Fruit fly (Drosophila melanogaster) whole organism, embryonic: ENCODE results near the gene Acp29AB.

ENCODE experiments used
- Atf6 ChIP-seq: fragments of 200-800 bp; sonication (Bioruptor generic); IDR thresholded peaks from 2 replicates; pipeline ENCODE4 v1.3.6; 2022; ENCODE audit warnings: missing biosample characterization, missing genetic modification characterization
- B-H1 ChIP-seq: fragments of 200-800 bp; sonication (Bioruptor generic); IDR thresholded peaks from 3 replicates; pipeline ENCODE4 v1.3.6; 2022; ENCODE audit warnings: missing biosample characterization, missing genetic modification characterization
- CG10321 ChIP-seq: fragments of 200-800 bp; sonication (Bioruptor generic); IDR thresholded peaks from 2 replicates; pipeline ENCODE4 v1.3.6; 2022; ENCODE audit warnings: missing biosample characterization, missing genetic modification characterization
- CG11456 ChIP-seq: fragments of 200-800 bp; sonication (Bioruptor generic); IDR thresholded peaks from 3 replicates; pipeline ENCODE4 v1.3.6; 2022; ENCODE audit warnings: missing biosample characterization, missing genetic modification characterization
- CG11696 ChIP-seq: fragments of 200-800 bp; sonication (Bioruptor generic); IDR thresholded peaks from 2 replicates; pipeline ENCODE4 v1.3.6; 2022; ENCODE audit warnings: missing biosample characterization, missing genetic modification characterization
- CG12071 ChIP-seq: fragments of 200-800 bp; sonication (Bioruptor generic); optimal IDR thresholded peaks from 3 replicates; lab custom pipeline; 2018; ENCODE audit warnings: missing biosample characterization, mild to moderate bottlenecking, missing genetic modification characterization
- CG14050 ChIP-seq: fragments of 200-800 bp; sonication (Bioruptor generic); IDR thresholded peaks from 3 replicates; pipeline ENCODE4 v1.3.6; 2022; ENCODE audit warnings: missing biosample characterization, missing genetic modification characterization
- CG17359 ChIP-seq: fragments of 200-800 bp; sonication (Bioruptor generic); optimal IDR thresholded peaks from 3 replicates; lab custom pipeline; 2018; ENCODE audit warnings: missing biosample characterization, mild to moderate bottlenecking, missing genetic modification characterization, moderate library complexity
- CG17361 ChIP-seq: fragments of 200-800 bp; sonication (Bioruptor generic); IDR thresholded peaks from 3 replicates; pipeline ENCODE4 v1.3.6; 2022; ENCODE audit warnings: missing biosample characterization, missing genetic modification characterization
- CG3163 ChIP-seq: fragments of 200-800 bp; sonication (Bioruptor generic); optimal IDR thresholded peaks from 3 replicates; lab custom pipeline; 2016; ENCODE audit warnings: missing biosample characterization, missing genetic modification characterization
- CG33213 ChIP-seq: fragments of 200-800 bp; sonication (Bioruptor generic); optimal IDR thresholded peaks from 3 replicates; lab custom pipeline; 2016; ENCODE audit warnings: missing biosample characterization, missing genetic modification characterization
- CG3407 ChIP-seq: fragments of 200-800 bp; sonication (Bioruptor generic); optimal IDR thresholded peaks from 2 replicates; lab custom pipeline; 2018; ENCODE audit warnings: missing biosample characterization, mild to moderate bottlenecking, missing genetic modification characterization
- CG7745 ChIP-seq: fragments of 200-800 bp; sonication (Bioruptor generic); optimal IDR thresholded peaks from 2 replicates; lab custom pipeline; 2018; ENCODE audit warnings: missing biosample characterization, mild to moderate bottlenecking, missing genetic modification characterization, moderate library complexity
- CG8089 ChIP-seq: fragments of 200-800 bp; sonication (Bioruptor generic); optimal IDR thresholded peaks from 3 replicates; lab custom pipeline; 2016; ENCODE audit warnings: missing biosample characterization, missing genetic modification characterization
- CG8281 ChIP-seq: fragments of 200-800 bp; sonication (Bioruptor generic); optimal IDR thresholded peaks from 2 replicates; lab custom pipeline; 2018; ENCODE audit warnings: missing biosample characterization, mild to moderate bottlenecking, missing genetic modification characterization, moderate library complexity
- CG9437 ChIP-seq: fragments of 200-800 bp; sonication (Bioruptor generic); optimal IDR thresholded peaks from 2 replicates; lab custom pipeline; 2018; ENCODE audit warnings: missing biosample characterization, mild to moderate bottlenecking, missing genetic modification characterization
- CG9727 ChIP-seq: fragments of 200-800 bp; sonication (Bioruptor generic); optimal IDR thresholded peaks from 3 replicates; lab custom pipeline; 2017; ENCODE audit warnings: missing biosample characterization, mild to moderate bottlenecking, missing genetic modification characterization
- CG9932 ChIP-seq: fragments of 200-800 bp; sonication (Bioruptor generic); IDR thresholded peaks from 2 replicates; pipeline ENCODE4 v1.3.6; 2022; ENCODE audit warnings: missing biosample characterization, missing genetic modification characterization
- CoRest ChIP-seq: fragments of 200-800 bp; sonication (Bioruptor generic); optimal IDR thresholded peaks from 3 replicates; lab custom pipeline; 2018; ENCODE audit warnings: missing biosample characterization, mild to moderate bottlenecking, missing genetic modification characterization, moderate library complexity
- Deaf1 ChIP-seq: fragments of 200-800 bp; optimal IDR thresholded peaks from 3 replicates; lab custom pipeline; 2019; ENCODE audit warnings: missing biosample characterization, mild to moderate bottlenecking, missing genetic modification characterization, moderate library complexity
- Fer1 ChIP-seq: fragments of 200-800 bp; sonication (Bioruptor generic); optimal IDR thresholded peaks from 2 replicates; lab custom pipeline; 2017; ENCODE audit warnings: missing biosample characterization, mild to moderate bottlenecking, missing genetic modification characterization
- Gug ChIP-seq: fragments of 200-800 bp; sonication (Bioruptor generic); IDR thresholded peaks from 4 replicates; pipeline ENCODE4 v1.3.6; 2022; ENCODE audit warnings: missing biosample characterization, missing genetic modification characterization
- HLH3B ChIP-seq: fragments of 200-800 bp; sonication (Bioruptor generic); IDR thresholded peaks from 2 replicates; pipeline ENCODE4 v1.3.6; 2022; ENCODE audit warnings: missing biosample characterization, missing genetic modification characterization
- HLH54F ChIP-seq: fragments of 200-800 bp; sonication (Bioruptor generic); optimal IDR thresholded peaks from 3 replicates; lab custom pipeline; 2016; ENCODE audit warnings: missing biosample characterization, missing genetic modification characterization
- HLHmδ ChIP-seq: fragments of 200-800 bp; sonication (Bioruptor generic); optimal IDR thresholded peaks from 2 replicates; lab custom pipeline; 2018; ENCODE audit warnings: missing biosample characterization, mild to moderate bottlenecking, missing genetic modification characterization, moderate library complexity
- Hr3 ChIP-seq: fragments of 200-800 bp; sonication (Bioruptor generic); optimal IDR thresholded peaks from 3 replicates; lab custom pipeline; 2016; ENCODE audit warnings: missing biosample characterization, missing genetic modification characterization
- Lhr ChIP-seq: fragments of 200-800 bp; sonication (Bioruptor generic); optimal IDR thresholded peaks from 3 replicates; lab custom pipeline; 2017; ENCODE audit warnings: mild to moderate bottlenecking, missing biosample characterization, missing genetic modification reagents, missing genetic modification characterization
- Med ChIP-seq: fragments of 200-800 bp; sonication (Bioruptor generic); peaks from one replicate; lab custom pipeline; 2016; ENCODE audit warnings: missing biosample characterization, missing genetic modification characterization, mild to moderate bottlenecking, inconsistent platforms, moderate library complexity
- Myb ChIP-seq: fragments of 200-800 bp; sonication (Bioruptor generic); optimal IDR thresholded peaks from 2 replicates; lab custom pipeline; 2016; ENCODE audit warnings: missing biosample characterization, missing genetic modification characterization
- PHDP ChIP-seq: fragments of 200-800 bp; sonication (Bioruptor generic); optimal IDR thresholded peaks from 3 replicates; lab custom pipeline; 2018; ENCODE audit warnings: missing biosample characterization, mild to moderate bottlenecking, missing genetic modification characterization, moderate library complexity
- Tbp ChIP-seq: fragments of >200 bp; optimal IDR thresholded peaks from 2 replicates; lab custom pipeline; 2018; ENCODE audit warnings: missing biosample characterization, missing genetic modification characterization
- ato ChIP-seq: fragments of 200-800 bp; sonication (Bioruptor generic); IDR thresholded peaks from 2 replicates; pipeline ENCODE4 v1.3.6; 2022; ENCODE audit warnings: missing biosample characterization, missing genetic modification characterization; ENCODE audit not compliant: partially characterized antibody
- br ChIP-seq: fragments of >200 bp; optimal IDR thresholded peaks from 2 replicates; lab custom pipeline; 2017
- bsh ChIP-seq, 2 experiments: fragments of 200-800 bp; sonication (Bioruptor generic); optimal IDR thresholded peaks; 2 replicates each; lab custom pipeline; 2017 to 2018; ENCODE audit warnings: mild to moderate bottlenecking in 2 of 2, missing biosample characterization in 2 of 2, missing genetic modification characterization in 2 of 2, moderate library complexity in 1 of 2
- crc ChIP-seq: fragments of 200-800 bp; sonication (Bioruptor generic); optimal IDR thresholded peaks from 2 replicates; lab custom pipeline; 2016; ENCODE audit warnings: missing biosample characterization, missing genetic modification characterization
- crol ChIP-seq: fragments of 200-800 bp; sonication (Bioruptor generic); IDR thresholded peaks from 2 replicates; pipeline ENCODE4 v1.3.6; 2022; ENCODE audit warnings: missing biosample characterization, missing genetic modification characterization
- ftz-f1 ChIP-seq: fragments of 200-800 bp; sonication (Bioruptor generic); optimal IDR thresholded peaks from 2 replicates; lab custom pipeline; 2016; ENCODE audit warnings: missing biosample characterization, missing genetic modification characterization
- gro ChIP-seq: fragments of 200-800 bp; sonication (Bioruptor generic); optimal IDR thresholded peaks from 2 replicates; lab custom pipeline; 2016; ENCODE audit warnings: missing biosample characterization, missing genetic modification characterization
- ham ChIP-seq: fragments of 200-800 bp; sonication (Bioruptor generic); IDR thresholded peaks from 2 replicates; pipeline ENCODE4 v1.3.6; 2022; ENCODE audit warnings: missing biosample characterization, missing genetic modification characterization
- mirr ChIP-seq: fragments of 200-800 bp; sonication (Bioruptor generic); optimal IDR thresholded peaks from 3 replicates; lab custom pipeline; 2018; ENCODE audit warnings: missing biosample characterization, mild to moderate bottlenecking, missing genetic modification characterization
- nau ChIP-seq: fragments of 200-800 bp; sonication (Bioruptor generic); optimal IDR thresholded peaks from 3 replicates; lab custom pipeline; 2017; ENCODE audit warnings: missing biosample characterization, mild to moderate bottlenecking, missing genetic modification characterization, missing genetic modification reagents
- p53 ChIP-seq: fragments of 200-800 bp; sonication (Bioruptor generic); optimal IDR thresholded peaks from 2 replicates; lab custom pipeline; 2016; ENCODE audit warnings: missing biosample characterization, missing genetic modification characterization
- peb ChIP-seq: fragments of 200-800 bp; sonication (Bioruptor generic); IDR thresholded peaks from 2 replicates; pipeline ENCODE4 v1.3.6; 2022; ENCODE audit warnings: missing biosample characterization, missing genetic modification characterization
- ranshi ChIP-seq: fragments of 200-800 bp; sonication (Bioruptor generic); IDR thresholded peaks from 2 replicates; pipeline ENCODE4 v1.3.6; 2022; ENCODE audit warnings: missing biosample characterization, missing genetic modification characterization
- row ChIP-seq: fragments of 200-800 bp; sonication (Bioruptor generic); IDR thresholded peaks from 3 replicates; pipeline ENCODE4 v1.3.6; 2022; ENCODE audit warnings: missing biosample characterization, missing genetic modification characterization
- seq ChIP-seq: fragments of 200-800 bp; sonication (Bioruptor generic); IDR thresholded peaks from 2 replicates; pipeline ENCODE4 v1.3.6; 2022; ENCODE audit warnings: missing biosample characterization, missing genetic modification characterization
- sisA ChIP-seq: fragments of 200-800 bp; sonication (Bioruptor generic); IDR thresholded peaks from 2 replicates; pipeline ENCODE4 v1.3.6; 2022; ENCODE audit warnings: missing biosample characterization, missing genetic modification characterization
- stc ChIP-seq: fragments of 200-800 bp; sonication (Bioruptor generic); IDR thresholded peaks from 2 replicates; pipeline ENCODE4 v1.3.6; 2022; ENCODE audit warnings: missing biosample characterization, missing genetic modification characterization
- tgo ChIP-seq: fragments of 200-800 bp; sonication (Bioruptor generic); IDR thresholded peaks from 3 replicates; pipeline ENCODE4 v1.3.6; 2022; ENCODE audit warnings: missing biosample characterization, missing genetic modification characterization
- tin ChIP-seq: fragments of 200-800 bp; sonication (Bioruptor generic); optimal IDR thresholded peaks from 3 replicates; lab custom pipeline; 2016; ENCODE audit warnings: missing biosample characterization, missing genetic modification characterization
- unc-4 ChIP-seq: fragments of 200-800 bp; sonication (Bioruptor generic); IDR thresholded peaks from 2 replicates; pipeline ENCODE4 v1.3.6; 2022; ENCODE audit warnings: missing biosample characterization, missing genetic modification characterization; ENCODE audit not compliant: partially characterized antibody

Acp29AB gene

DNA sequence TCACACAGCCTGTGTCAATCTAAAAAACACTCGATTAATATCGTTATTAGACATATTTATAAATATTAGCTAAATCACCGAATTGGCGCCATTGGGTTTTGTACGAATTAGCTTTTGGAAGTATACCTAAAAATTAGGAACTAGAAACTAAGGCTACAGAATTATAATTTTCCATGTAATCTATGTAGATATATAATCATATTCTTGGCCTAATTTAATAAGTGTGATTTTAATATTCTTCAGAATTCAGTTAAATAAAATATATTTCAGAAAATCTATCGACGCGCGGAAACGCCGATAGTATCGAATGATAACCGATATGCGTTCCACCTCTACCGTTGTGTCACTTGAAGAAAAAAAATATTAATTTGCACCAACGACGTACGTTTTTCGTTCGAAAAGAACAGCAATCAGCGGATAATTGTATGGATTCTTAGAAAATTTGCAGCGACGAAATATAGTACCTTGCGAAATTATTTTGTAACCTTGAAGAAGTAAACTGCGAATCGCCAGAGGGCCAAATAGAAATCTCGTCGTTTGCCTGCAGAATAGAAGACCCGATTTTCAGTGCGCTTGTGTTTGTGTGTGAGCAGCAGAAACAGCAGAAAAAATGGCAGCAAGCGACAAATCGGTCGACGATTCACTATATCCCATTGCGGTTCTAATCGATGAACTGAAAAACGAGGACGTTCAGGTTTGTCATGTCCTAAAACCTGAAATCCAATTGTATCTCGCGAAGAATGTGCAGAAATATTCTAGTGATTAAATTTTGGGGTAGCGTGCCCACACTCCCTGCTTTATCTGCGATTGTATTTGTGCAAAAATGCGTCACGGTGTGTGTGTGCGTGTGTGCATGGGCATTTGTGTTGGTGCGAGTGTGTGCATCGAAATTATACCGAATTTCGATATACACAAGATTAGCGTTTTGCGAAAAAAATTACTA is 27.1 kb downstream of the Acp29AB start, which contains the start of gene Pp2A-29B (continued):
- TF ChIP-seq CG10321 (GFP tag; lab: Robert Waterston, UW), result no peak
- no peak for TF ChIP-seq CG11696 (GFP tag; lab: Robert Waterston, UW)
- TF ChIP-seq Gug, result peak; percentile 8; the same call in 1 of the 4 replicates
- TF ChIP-seq CG7745 (tag; lab: Kevin White, UChicago), result no peak
- TF ChIP-seq peb (GFP tag; lab: Robert Waterston, UW), result no peak
- no peak for TF ChIP-seq B-H1 (GFP tag; lab: Robert Waterston, UW)
- TF ChIP-seq ham (GFP tag; lab: Robert Waterston, UW), result no peak
- TF ChIP-seq PHDP, result no peak
- no peak for TF ChIP-seq crol (GFP tag; lab: Robert Waterston, UW)
- TF ChIP-seq stc (GFP tag; lab: Robert Waterston, UW), result no peak
- TF ChIP-seq CG9437 (GFP tag; lab: Kevin White, UChicago), result peak; percentile 35
- no peak for TF ChIP-seq p53
- TF ChIP-seq gro (GFP tag; lab: Kevin White, UChicago), result no peak
- no peak for TF ChIP-seq ranshi (GFP tag; lab: Robert Waterston, UW)
- peak; percentile 66 for TF ChIP-seq CoRest
- TF ChIP-seq CG11456, result no peak
- TF ChIP-seq Deaf1 (tag; lab: Kevin White, UChicago), result peak; percentile 7
- no peak for TF ChIP-seq mirr (GFP tag; lab: Kevin White, UChicago)
- no peak for TF ChIP-seq HLH54F (GFP tag; lab: Kevin White, UChicago)
- peak; percentile 85 for TF ChIP-seq row (GFP tag; lab: Robert Waterston, UW)
- no peak for TF ChIP-seq nau (GFP tag; lab: Kevin White, UChicago)
- TF ChIP-seq ato (GFP tag; lab: Robert Waterston, UW), result peak; percentile 95
- peak; percentile 67; the same call in 2 of the 3 replicates for TF ChIP-seq CG17361 (GFP tag; lab: Robert Waterston, UW)
- TF ChIP-seq Med (GFP tag; lab: Kevin White, UChicago), result peak; percentile 57
- no peak for TF ChIP-seq ftz-f1
- peak; percentile 61 for TF ChIP-seq CG9727 (GFP tag; lab: Kevin White, UChicago)
- no peak for TF ChIP-seq CG14050 (GFP tag; lab: Robert Waterston, UW)
- peak; percentile 44 for TF ChIP-seq Lhr
- TF ChIP-seq Atf6, result no peak
- TF ChIP-seq br, result no peak
- no peak for TF ChIP-seq CG33213 (GFP tag; lab: Kevin White, UChicago)
- TF ChIP-seq CG17359 (tag; lab: Kevin White, UChicago), result peak; percentile 28
- no peak for TF ChIP-seq Fer1
- TF ChIP-seq CG3163 (GFP tag; lab: Kevin White, UChicago), result no peak
- TF ChIP-seq seq (GFP tag; lab: Robert Waterston, UW), result no peak
- no peak for TF ChIP-seq CG8089 (GFP tag; lab: Kevin White, UChicago)
- TF ChIP-seq bsh (GFP tag; optimal IDR thresholded peaks at IDR 0.05; lab: Kevin White, UChicago), result no peak
- TF ChIP-seq tin (GFP tag; lab: Kevin White, UChicago), result peak; percentile 0
- peak; percentile 51 for TF ChIP-seq Hr3 (GFP tag; lab: Kevin White, UChicago)
- TF ChIP-seq Tbp, result no peak
- TF ChIP-seq sisA (GFP tag; lab: Robert Waterston, UW), result no peak
- TF ChIP-seq CG12071, result no peak
- no peak for TF ChIP-seq CG8281 (tag; lab: Kevin White, UChicago)
- TF ChIP-seq unc-4 (GFP tag; lab: Robert Waterston, UW), result peak; percentile 98
- TF ChIP-seq crc, result no peak
- TF ChIP-seq HLH3B (GFP tag; lab: Robert Waterston, UW), result no peak
- no peak for TF ChIP-seq Myb (GFP tag; lab: Kevin White, UChicago)
- no peak for TF ChIP-seq tgo (GFP tag; lab: Robert Waterston, UW)
- peak; percentile 65 for TF ChIP-seq CG9932 (GFP tag; lab: Robert Waterston, UW)
- TF ChIP-seq CG3407, result no peak
- no peak for TF ChIP-seq HLHmδ
